Fruit fly (Drosophila melanogaster) S2 (cell line): ENCODE measurements around the gene CG11000.

Source experiments
- CG8478 ChIP-seq: fragments of >200 bp; optimal IDR thresholded peaks from 2 replicates; lab custom pipeline; 2018
- CTCF ChIP-seq, 2 experiments: fragments of >200 bp; optimal IDR thresholded peaks; 2 replicates each; lab custom pipeline; 2018

DNA sequence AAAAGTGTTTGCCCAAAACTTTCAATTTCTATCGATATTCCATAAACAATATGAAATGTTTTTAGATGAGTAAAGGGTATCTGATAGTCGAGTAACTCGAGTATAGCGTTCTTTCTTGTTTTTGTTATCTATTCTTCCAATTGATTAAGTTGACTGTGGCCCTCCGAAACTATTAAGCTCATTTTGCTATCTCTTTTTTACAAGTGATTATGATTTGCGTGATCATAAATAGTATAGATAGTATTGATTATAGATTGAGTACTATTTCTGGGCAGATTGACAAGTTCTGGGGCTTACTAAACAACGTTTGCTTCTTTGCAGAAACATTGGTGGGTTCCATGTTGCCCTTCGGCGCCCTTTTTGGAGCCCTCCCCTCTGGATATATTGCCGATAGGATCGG, 34.4 kb downstream of the CG11000 start:
- TF ChIP-seq CG8478 (lab: Kevin White, UChicago), result no peak
- no peak for TF ChIP-seq CTCF (optimal IDR thresholded peaks at IDR 0.05; lab: Kevin White, UChicago)
